Fruit fly (Drosophila melanogaster) whole organism, pupa: ENCODE measurements around the gene Muc14A.
A peak's percentile ranks its signal among the peaks of the same experiment; 100 is the strongest.

Experiments
- CG10348 ChIP-seq: fragments of 200-800 bp; sonication (Bioruptor generic); IDR thresholded peaks from 2 replicates; pipeline ENCODE4 v1.3.6; 2022; ENCODE audit warnings: missing biosample characterization, missing genetic modification characterization
- CG12605 ChIP-seq: fragments of 200-800 bp; sonication (Bioruptor generic); IDR thresholded peaks from 2 replicates; pipeline ENCODE4 v1.3.6; 2022; ENCODE audit warnings: missing biosample characterization, missing genetic modification characterization
- CG13204 ChIP-seq: fragments of 200-800 bp; sonication (Bioruptor generic); optimal IDR thresholded peaks from 2 replicates; lab custom pipeline; 2018; ENCODE audit warnings: missing biosample characterization, mild to moderate bottlenecking, missing genetic modification characterization, moderate library complexity
- CG14655 ChIP-seq: fragments of 200-800 bp; sonication (Bioruptor generic); optimal IDR thresholded peaks from 3 replicates; lab custom pipeline; 2017; ENCODE audit warnings: mild to moderate bottlenecking, missing biosample characterization, missing genetic modification reagents, missing genetic modification characterization
- CG15710 ChIP-seq: fragments of 200-800 bp; sonication (Bioruptor generic); optimal IDR thresholded peaks from 2 replicates; lab custom pipeline; 2018; ENCODE audit warnings: missing biosample characterization, mild to moderate bottlenecking, missing genetic modification characterization, moderate library complexity
- CG17806 ChIP-seq: fragments of 200-800 bp; sonication (Bioruptor generic); optimal IDR thresholded peaks from 2 replicates; lab custom pipeline; 2018; ENCODE audit warnings: missing biosample characterization, mild to moderate bottlenecking, missing genetic modification characterization, moderate library complexity
- CG32121 ChIP-seq: fragments of 200-800 bp; sonication (Bioruptor generic); IDR thresholded peaks from 2 replicates; pipeline ENCODE4 v1.3.6; 2022; ENCODE audit warnings: missing biosample characterization, missing genetic modification characterization
- CG34367 ChIP-seq: fragments of 200-800 bp; sonication (Bioruptor generic); optimal IDR thresholded peaks from 2 replicates; lab custom pipeline; 2018; ENCODE audit warnings: missing biosample characterization, mild to moderate bottlenecking, missing genetic modification characterization
- CG4496 ChIP-seq: fragments of 200-800 bp; sonication (Bioruptor generic); IDR thresholded peaks from 3 replicates; pipeline ENCODE4 v1.3.6; 2022; ENCODE audit warnings: missing biosample characterization, missing genetic modification characterization
- CG8159 ChIP-seq: fragments of 200-800 bp; sonication (Bioruptor generic); optimal IDR thresholded peaks from 3 replicates; lab custom pipeline; 2018; ENCODE audit warnings: missing biosample characterization, mild to moderate bottlenecking, missing genetic modification characterization, moderate library complexity
- CG8301 ChIP-seq: fragments of 200-800 bp; sonication (Bioruptor generic); optimal IDR thresholded peaks from 2 replicates; lab custom pipeline; 2018; ENCODE audit warnings: missing biosample characterization, mild to moderate bottlenecking, missing genetic modification characterization
- CG9948 ChIP-seq: fragments of 200-800 bp; sonication (Bioruptor generic); optimal IDR thresholded peaks from 2 replicates; lab custom pipeline; 2018; ENCODE audit warnings: missing biosample characterization, mild to moderate bottlenecking, missing genetic modification characterization, moderate library complexity
- D1 ChIP-seq: fragments of 200-800 bp; sonication (Bioruptor generic); optimal IDR thresholded peaks from 2 replicates; lab custom pipeline; 2018; ENCODE audit warnings: missing biosample characterization, mild to moderate bottlenecking, missing genetic modification characterization, moderate library complexity
- EcR ChIP-seq: fragments of 200-800 bp; sonication (Bioruptor generic); optimal IDR thresholded peaks from 3 replicates; lab custom pipeline; 2019; ENCODE audit warnings: missing biosample characterization, missing genetic modification characterization, mild to moderate bottlenecking, moderate library complexity, missing genetic modification reagents
- Ets98B ChIP-seq: fragments of 200-800 bp; sonication (Bioruptor generic); IDR thresholded peaks from 2 replicates; pipeline ENCODE4 v1.3.6; 2022; ENCODE audit warnings: missing biosample characterization, missing genetic modification characterization
- Pif1A ChIP-seq: fragments of 200-800 bp; sonication (Bioruptor generic); optimal IDR thresholded peaks from 3 replicates; lab custom pipeline; 2016; ENCODE audit warnings: missing biosample characterization, missing genetic modification characterization
- Pif1B ChIP-seq: fragments of 200-800 bp; sonication (Bioruptor generic); optimal IDR thresholded peaks from 3 replicates; lab custom pipeline; 2016; ENCODE audit warnings: missing biosample characterization, missing genetic modification characterization
- Snoo ChIP-seq: fragments of 200-800 bp; sonication (Bioruptor generic); optimal IDR thresholded peaks from 3 replicates; lab custom pipeline; 2017; ENCODE audit warnings: missing biosample characterization, mild to moderate bottlenecking, missing genetic modification characterization, inconsistent platforms
- fd96Ca ChIP-seq: fragments of 200-800 bp; sonication (Bioruptor generic); IDR thresholded peaks from 3 replicates; pipeline ENCODE4 v1.3.6; 2022; ENCODE audit warnings: missing biosample characterization, missing genetic modification characterization
- gl ChIP-seq: fragments of 200-800 bp; sonication (Bioruptor generic); optimal IDR thresholded peaks from 2 replicates; lab custom pipeline; 2018; ENCODE audit warnings: missing biosample characterization, mild to moderate bottlenecking, missing genetic modification characterization
- rn ChIP-seq: fragments of 200-800 bp; sonication (Bioruptor generic); IDR thresholded peaks from 2 replicates; pipeline ENCODE4 v1.3.6; 2022; ENCODE audit warnings: missing biosample characterization, missing genetic modification characterization

The Muc14A gene

dm6 chrX:16090179-16091144, 81.5 kb downstream of the Muc14A start:
- no peak for TF ChIP-seq gl
- peak; percentile 60 for TF ChIP-seq CG8159
- TF ChIP-seq CG8301 (tag; lab: Kevin White, UChicago): peak; percentile 72
- peak; percentile 45 for TF ChIP-seq CG9948
- peak; percentile 56 for TF ChIP-seq Pif1A (GFP tag; lab: Kevin White, UChicago)
- TF ChIP-seq CG34367 (tag; lab: Kevin White, UChicago): peak; percentile 45
- peak; percentile 60 for TF ChIP-seq CG17806 (tag; lab: Kevin White, UChicago)
- peak; percentile 85 for TF ChIP-seq fd96Ca (GFP tag; lab: Robert Waterston, UW)
- TF ChIP-seq Ets98B (GFP tag; lab: Robert Waterston, UW): peak; percentile 93
- peak; percentile 74 for TF ChIP-seq CG10348 (GFP tag; lab: Robert Waterston, UW)
- TF ChIP-seq CG13204 (GFP tag; lab: Kevin White, UChicago): no peak
- no peak for TF ChIP-seq EcR (GFP tag; lab: Kevin White, UChicago)
- TF ChIP-seq Snoo (tag; lab: Kevin White, UChicago): peak; percentile 54
- peak; percentile 61 for TF ChIP-seq CG15710 (tag; lab: Kevin White, UChicago)
- TF ChIP-seq CG32121 (GFP tag; lab: Robert Waterston, UW): peak; percentile 89
- peak; percentile 96 for TF ChIP-seq CG4496 (GFP tag; lab: Robert Waterston, UW)
- peak; percentile 68; the same call in 1 of the 2 replicates for TF ChIP-seq rn
- TF ChIP-seq CG12605: peak; percentile 83
- TF ChIP-seq CG14655 (GFP tag; lab: Kevin White, UChicago): peak; percentile 66
- peak; percentile 47 for TF ChIP-seq Pif1B (GFP tag; lab: Kevin White, UChicago)
- no peak for TF ChIP-seq D1 (tag; lab: Kevin White, UChicago)
- TF ChIP-seq, all 21 proteins: peak for 17

- TF ChIP-seq CG8159: peak; percentile 25
- TF ChIP-seq CG17806 (tag; lab: Kevin White, UChicago): no peak
- no peak for TF ChIP-seq CG8301 (tag; lab: Kevin White, UChicago)
- TF ChIP-seq CG9948: no peak
- peak; percentile 19 for TF ChIP-seq gl
- peak; percentile 72 for TF ChIP-seq CG12605
- TF ChIP-seq Snoo (tag; lab: Kevin White, UChicago): peak; percentile 22
- peak; percentile 79 for TF ChIP-seq CG4496 (GFP tag; lab: Robert Waterston, UW)
- TF ChIP-seq CG10348 (GFP tag; lab: Robert Waterston, UW): no peak
- TF ChIP-seq D1 (tag; lab: Kevin White, UChicago): no peak
- TF ChIP-seq Ets98B (GFP tag; lab: Robert Waterston, UW): peak; percentile 71
- TF ChIP-seq CG14655 (GFP tag; lab: Kevin White, UChicago): peak; percentile 8
- no peak for TF ChIP-seq CG15710 (tag; lab: Kevin White, UChicago)
- no peak; the same call in 2 of the 3 replicates for TF ChIP-seq fd96Ca (GFP tag; lab: Robert Waterston, UW)
- peak; percentile 55; the same call in 1 of the 2 replicates for TF ChIP-seq CG32121 (GFP tag; lab: Robert Waterston, UW)
- TF ChIP-seq CG13204 (GFP tag; lab: Kevin White, UChicago): peak; percentile 15
- peak; percentile 14 for TF ChIP-seq Pif1B (GFP tag; lab: Kevin White, UChicago)
- TF ChIP-seq EcR (GFP tag; lab: Kevin White, UChicago): peak; percentile 22
- TF ChIP-seq Pif1A (GFP tag; lab: Kevin White, UChicago): no peak
- TF ChIP-seq CG34367 (tag; lab: Kevin White, UChicago): no peak
- TF ChIP-seq rn: no peak
Observed at dm6 chrX:16091431-16091990, 82.6 kb downstream of the Muc14A start, which contains the start of gene Tob. TSS of gene Tob (minus strand) at chrX:16091495.

- TF ChIP-seq D1 (tag; lab: Kevin White, UChicago): no peak
- peak; percentile 36 for TF ChIP-seq Pif1A (GFP tag; lab: Kevin White, UChicago)
- TF ChIP-seq CG9948: no peak
- TF ChIP-seq CG8159: peak; percentile 96
- TF ChIP-seq CG32121 (GFP tag; lab: Robert Waterston, UW): peak; percentile 53
- no peak for TF ChIP-seq CG13204 (GFP tag; lab: Kevin White, UChicago)
- TF ChIP-seq EcR (GFP tag; lab: Kevin White, UChicago): peak; percentile 54
- TF ChIP-seq CG15710 (tag; lab: Kevin White, UChicago): no peak
- no peak for TF ChIP-seq rn
- TF ChIP-seq Pif1B (GFP tag; lab: Kevin White, UChicago): peak; percentile 17
- TF ChIP-seq gl: no peak
- TF ChIP-seq Ets98B (GFP tag; lab: Robert Waterston, UW): no peak; the same call in 1 of the 2 replicates
- TF ChIP-seq fd96Ca (GFP tag; lab: Robert Waterston, UW): peak; percentile 50; the same call in 1 of the 3 replicates
- TF ChIP-seq CG8301 (tag; lab: Kevin White, UChicago): peak; percentile 8
- TF ChIP-seq CG10348 (GFP tag; lab: Robert Waterston, UW): no peak
- no peak for TF ChIP-seq CG14655 (GFP tag; lab: Kevin White, UChicago)
- no peak for TF ChIP-seq Snoo (tag; lab: Kevin White, UChicago)
- 0 out of 2 replicates have a peak, but pooled peaks have one; percentile 26 for TF ChIP-seq CG12605
- TF ChIP-seq CG4496 (GFP tag; lab: Robert Waterston, UW): peak; percentile 74
- TF ChIP-seq CG17806 (tag; lab: Kevin White, UChicago): peak; percentile 10
- no peak for TF ChIP-seq CG34367 (tag; lab: Kevin White, UChicago)
Observed at dm6 chrX:16092614-16093280, 83.8 kb downstream of the Muc14A start.

- TF ChIP-seq CG8159 (peak; percentile 9), CG32121 (GFP tag; lab: Robert Waterston, UW) (no peak), Snoo (tag; lab: Kevin White, UChicago) (no peak)
Observed at dm6 chrX:16096488-16096887, 87.6 kb downstream of the Muc14A start.
